Worm (Caenorhabditis elegans): ENCODE data around the gene sft-1.

- no peak for TF ChIP-seq ceh-82 (tag; optimal IDR thresholded peaks at IDR 0.05)
- no peak for TF ChIP-seq ceh-8 (GFP tag; optimal IDR thresholded peaks at IDR 0.05)
- TF ChIP-seq nhr-20 (tag; optimal IDR thresholded peaks at IDR 0.05): no peak
- no peak for TF ChIP-seq pax-3 (tag; optimal IDR thresholded peaks at IDR 0.05)
- TF ChIP-seq jun-1 (tag; optimal IDR thresholded peaks at IDR 0.05): no peak
- no peak for TF ChIP-seq nhr-76 (tag; optimal IDR thresholded peaks at IDR 0.05)
- no peak for TF ChIP-seq unc-62 (GFP tag; optimal IDR thresholded peaks at IDR 0.05)
- TF ChIP-seq lin-13 (GFP tag; optimal IDR thresholded peaks at IDR 0.05): no peak
- no peak for TF ChIP-seq nhr-28 (tag; optimal IDR thresholded peaks at IDR 0.05)
- no peak for TF ChIP-seq lin-15B (tag; optimal IDR thresholded peaks at IDR 0.05)
- TF ChIP-seq sup-37 (GFP tag; optimal IDR thresholded peaks at IDR 0.05): no peak
- TF ChIP-seq dpl-1 (GFP tag; optimal IDR thresholded peaks at IDR 0.05): no peak
- TF ChIP-seq fkh-10 (GFP tag; optimal IDR thresholded peaks at IDR 0.05): no peak
Observed at ce11 chrIII:3047909-3048308, 38.6 kb upstream of the sft-1 start.

Measured in whole organism, L1 larva.